Fruit fly (Drosophila melanogaster) whole organism, wandering third instar larva: ENCODE results near the gene Faf2.

ENCODE experiments used
- Abd-B ChIP-seq: fragments of >200 bp; optimal IDR thresholded peaks from 2 replicates; lab custom pipeline; 2017; ENCODE audit warnings: missing biosample characterization, missing genetic modification characterization
- CG32264 ChIP-seq: fragments of 200-800 bp; sonication (Bioruptor generic); optimal IDR thresholded peaks from 2 replicates; lab custom pipeline; 2016; ENCODE audit warnings: missing biosample characterization, missing genetic modification characterization
- CG9705 ChIP-seq: fragments of 200-800 bp; sonication (Bioruptor generic); optimal IDR thresholded peaks from 2 replicates; lab custom pipeline; 2018; ENCODE audit warnings: missing biosample characterization, mild to moderate bottlenecking, missing genetic modification characterization
- CrebA ChIP-seq: fragments of 200-800 bp; sonication (Bioruptor generic); optimal IDR thresholded peaks from 2 replicates; lab custom pipeline; 2016; ENCODE audit warnings: missing biosample characterization, mild to moderate bottlenecking, missing genetic modification characterization, borderline replicate concordance
- Dfd ChIP-seq: fragments of >200 bp; optimal IDR thresholded peaks from 2 replicates; lab custom pipeline; 2017; ENCODE audit warnings: missing biosample characterization, missing genetic modification characterization
- Dif ChIP-seq: fragments of 200-275, 200-300 bp; sonication (Bioruptor generic); optimal IDR thresholded peaks from 2 replicates; lab custom pipeline; 2018; ENCODE audit warnings: missing biosample characterization, missing genetic modification characterization; ENCODE audit not compliant: partially characterized antibody
- GATAd ChIP-seq: sonication (Bioruptor generic); optimal IDR thresholded peaks from 2 replicates; lab custom pipeline; 2016; ENCODE audit warnings: missing biosample characterization, missing genetic modification characterization
- HLH106 ChIP-seq: fragments of 200-800 bp; optimal IDR thresholded peaks from 3 replicates; lab custom pipeline; 2019; ENCODE audit warnings: missing biosample characterization, mild to moderate bottlenecking, missing genetic modification characterization, moderate library complexity
- Hnf4 ChIP-seq: fragments of 200-800 bp; sonication (Bioruptor generic); optimal IDR thresholded peaks from 2 replicates; lab custom pipeline; 2016; ENCODE audit warnings: missing biosample characterization, mild to moderate bottlenecking, missing genetic modification characterization
- Hr78 ChIP-seq: fragments of >200 bp; optimal IDR thresholded peaks from 2 replicates; lab custom pipeline; 2017; ENCODE audit warnings: missing biosample characterization, missing genetic modification characterization
- Hr83 ChIP-seq: fragments of 200-300 bp; sonication (Bioruptor generic); optimal IDR thresholded peaks from 2 replicates; lab custom pipeline; 2016; ENCODE audit warnings: missing biosample characterization, mild to moderate bottlenecking, missing genetic modification characterization, moderate library complexity; ENCODE audit not compliant: poor library complexity, severe bottlenecking
- Jra ChIP-seq: sonication (Bioruptor generic); optimal IDR thresholded peaks from 2 replicates; lab custom pipeline; 2016; ENCODE audit warnings: missing biosample characterization, missing genetic modification characterization
- Mio ChIP-seq: sonication (Bioruptor generic); optimal IDR thresholded peaks from 2 replicates; lab custom pipeline; 2016; ENCODE audit warnings: missing biosample characterization, missing genetic modification characterization
- Myc ChIP-seq: fragments of >200 bp; optimal IDR thresholded peaks from 2 replicates; lab custom pipeline; 2017
- N ChIP-seq: fragments of >200 bp; optimal IDR thresholded peaks from 2 replicates; lab custom pipeline; 2018; ENCODE audit warnings: missing biosample characterization, missing external identifiers, missing genetic modification characterization
- OdsH ChIP-seq: fragments of 200-800 bp; sonication (Bioruptor generic); optimal IDR thresholded peaks from 2 replicates; lab custom pipeline; 2016; ENCODE audit warnings: missing biosample characterization, mild to moderate bottlenecking, missing genetic modification characterization
- Rel ChIP-seq, 2 experiments: fragments of 200-800 bp; sonication (Bioruptor generic) in 1 of 2; optimal IDR thresholded peaks; 2 replicates in 1 of 2; 3 replicates in 1 of 2; lab custom pipeline; 2016 to 2019; ENCODE audit warnings: mild to moderate bottlenecking in 2 of 2, missing biosample characterization in 2 of 2, missing genetic modification characterization in 2 of 2, moderate library complexity in 1 of 2
- Sp1 ChIP-seq: fragments of 200-800 bp; sonication (Bioruptor generic); optimal IDR thresholded peaks from 3 replicates; lab custom pipeline; 2019; ENCODE audit warnings: missing biosample characterization, mild to moderate bottlenecking, missing genetic modification characterization, moderate library complexity
- Vsx2 ChIP-seq: fragments of 200-300, 225-300 bp; sonication (Bioruptor generic); optimal IDR thresholded peaks from 2 replicates; lab custom pipeline; 2018; ENCODE audit warnings: missing biosample characterization, missing genetic modification characterization; ENCODE audit not compliant: partially characterized antibody
- br ChIP-seq: fragments of 200-800 bp; sonication (Bioruptor generic); optimal IDR thresholded peaks from 2 replicates; lab custom pipeline; 2016; ENCODE audit warnings: missing biosample characterization, missing genetic modification characterization
- brk ChIP-seq: fragments of 200-800 bp; sonication (Bioruptor generic); optimal IDR thresholded peaks from 2 replicates; lab custom pipeline; 2016; ENCODE audit warnings: missing biosample characterization, mild to moderate bottlenecking, missing genetic modification characterization
- dl ChIP-seq, 2 experiments: fragments of 175-275, 200-275 bp in 1 of 2; fragments of 200-275 bp in 1 of 2; sonication (Bioruptor generic); optimal IDR thresholded peaks; lab custom pipeline; 2018; ENCODE audit warnings: mild to moderate bottlenecking in 2 of 2, missing biosample characterization in 2 of 2, missing genetic modification characterization in 2 of 2, moderate library complexity in 2 of 2; ENCODE audit not compliant: partially characterized antibody in 2 of 2, insufficient read depth in 1 of 2
- dmrt93B ChIP-seq: fragments of 200-800 bp; sonication (Bioruptor generic); optimal IDR thresholded peaks from 2 replicates; lab custom pipeline; 2018; ENCODE audit warnings: missing biosample characterization, mild to moderate bottlenecking, missing genetic modification characterization
- dsf ChIP-seq: sonication (Bioruptor generic); optimal IDR thresholded peaks from 2 replicates; lab custom pipeline; 2016; ENCODE audit warnings: missing biosample characterization, missing genetic modification characterization, borderline replicate concordance
- ey ChIP-seq: fragments of 200-800 bp; sonication (Bioruptor generic); optimal IDR thresholded peaks from 2 replicates; lab custom pipeline; 2016; ENCODE audit warnings: missing biosample characterization, missing genetic modification characterization
- foxo ChIP-seq, 2 experiments: fragments of 200-800 bp; sonication (Bioruptor generic); optimal IDR thresholded peaks; 2 replicates in 1 of 2; 3 replicates in 1 of 2; lab custom pipeline; 2016 to 2017; ENCODE audit warnings: missing biosample characterization in 2 of 2, missing genetic modification characterization in 2 of 2
- fru ChIP-seq: fragments of 200-800 bp; sonication (Bioruptor generic); optimal IDR thresholded peaks from 3 replicates; lab custom pipeline; 2016; ENCODE audit warnings: missing biosample characterization, mild to moderate bottlenecking, missing genetic modification characterization
- h ChIP-seq: fragments of 200-800 bp; sonication (Bioruptor generic); optimal IDR thresholded peaks from 3 replicates; lab custom pipeline; 2016; ENCODE audit warnings: missing biosample characterization, mild to moderate bottlenecking, missing genetic modification characterization
- jim ChIP-seq: fragments of 175-275, 200-325 bp; sonication (Bioruptor generic); optimal IDR thresholded peaks from 2 replicates; lab custom pipeline; 2016; ENCODE audit warnings: missing biosample characterization, mild to moderate bottlenecking, missing genetic modification characterization
- lola ChIP-seq: fragments of >200 bp; optimal IDR thresholded peaks from 2 replicates; lab custom pipeline; 2017; ENCODE audit warnings: missing biosample characterization, missing genetic modification characterization
- pan ChIP-seq: fragments of >200 bp; optimal IDR thresholded peaks from 2 replicates; lab custom pipeline; 2017
- psq ChIP-seq: fragments of 200-800 bp; sonication (Bioruptor generic); optimal IDR thresholded peaks from 3 replicates; lab custom pipeline; 2017; ENCODE audit warnings: missing biosample characterization, mild to moderate bottlenecking, missing genetic modification characterization, moderate library complexity
- rgr ChIP-seq: fragments of 200-800 bp; sonication (Bioruptor generic); optimal IDR thresholded peaks from 3 replicates; lab custom pipeline; 2016; ENCODE audit warnings: missing biosample characterization, mild to moderate bottlenecking, missing genetic modification characterization
- sage ChIP-seq: fragments of 200-800 bp; sonication (Bioruptor generic); optimal IDR thresholded peaks from 2 replicates; lab custom pipeline; 2016; ENCODE audit warnings: missing biosample characterization, mild to moderate bottlenecking, missing genetic modification characterization
- sv ChIP-seq: fragments of 200-800 bp; sonication (Bioruptor generic); optimal IDR thresholded peaks from 3 replicates; lab custom pipeline; 2016; ENCODE audit warnings: missing biosample characterization, missing genetic modification characterization
- tai ChIP-seq: sonication (Bioruptor generic); optimal IDR thresholded peaks from 2 replicates; lab custom pipeline; 2016; ENCODE audit warnings: missing biosample characterization, missing genetic modification characterization
- usp ChIP-seq: fragments of >200 bp; optimal IDR thresholded peaks from 2 replicates; lab custom pipeline; 2017; ENCODE audit warnings: missing biosample characterization, missing genetic modification characterization
- woc ChIP-seq: sonication (Bioruptor generic); optimal IDR thresholded peaks from 2 replicates; lab custom pipeline; 2016; ENCODE audit warnings: missing biosample characterization, mild to moderate bottlenecking, missing genetic modification characterization

Faf2 gene

DNA sequence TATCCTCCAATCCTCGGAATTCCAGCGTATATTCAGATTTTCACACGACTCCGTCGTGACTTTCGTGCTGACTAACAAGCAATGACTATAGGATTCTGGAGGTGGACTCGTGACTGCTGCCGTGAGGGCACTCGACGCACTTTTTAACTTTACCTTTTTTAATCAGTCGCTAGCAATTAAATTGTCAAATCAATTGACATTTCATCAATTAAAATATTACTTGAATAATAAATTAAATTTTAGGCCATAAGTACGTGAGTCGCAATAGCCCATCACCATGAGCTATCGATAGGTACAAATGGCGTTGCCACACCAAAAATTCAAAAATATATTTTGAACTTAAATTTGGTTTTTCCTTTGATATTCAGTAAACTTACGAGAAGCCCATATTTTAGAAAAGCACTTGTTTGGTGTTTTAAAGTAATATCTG is 2.9 kb downstream of the Faf2 start, which contains the start of gene Jwa:
Gene Jwa, minus strand, starts transcription at position 87 of the 430 bp plus-strand sequence.
- no peak for TF ChIP-seq GATAd
- TF ChIP-seq Abd-B (GFP tag; lab: Kevin White, UChicago): no peak
- TF ChIP-seq Hr83 (GFP tag; lab: Kevin White, UChicago): peak; percentile 37
- no peak for TF ChIP-seq lola (GFP tag; lab: Kevin White, UChicago)
- no peak for TF ChIP-seq dl (GFP tag; optimal IDR thresholded peaks at IDR 0.05; lab: Kevin White, UChicago; ENCODE audit: insufficient read depth in 1 of 2, partially characterized antibody in 2 of 2)
- no peak for TF ChIP-seq Rel (GFP tag; optimal IDR thresholded peaks at IDR 0.05; lab: Kevin White, UChicago)
- peak; percentile 70 for TF ChIP-seq Rel (tag; optimal IDR thresholded peaks at IDR 0.05; lab: Kevin White, UChicago)
- TF ChIP-seq rgr: peak; percentile 98
- peak; percentile 88 for TF ChIP-seq woc
- TF ChIP-seq tai (GFP tag; lab: Kevin White, UChicago): no peak
- peak; percentile 65 for TF ChIP-seq CG32264 (GFP tag; lab: Kevin White, UChicago)
- TF ChIP-seq usp (GFP tag; lab: Kevin White, UChicago): no peak
- peak; percentile 92 for TF ChIP-seq fru (GFP tag; lab: Kevin White, UChicago)
- TF ChIP-seq Dfd (GFP tag; lab: Kevin White, UChicago): no peak
- TF ChIP-seq br (GFP tag; lab: Kevin White, UChicago): peak; percentile 96
- TF ChIP-seq Mio: peak; percentile 78
- no peak for TF ChIP-seq Dif (GFP tag; lab: Kevin White, UChicago)
- peak; percentile 84 for TF ChIP-seq HLH106 (tag; lab: Kevin White, UChicago)
- peak; percentile 89 for TF ChIP-seq sv (GFP tag; lab: Kevin White, UChicago)
- TF ChIP-seq psq (GFP tag; lab: Kevin White, UChicago): peak; percentile 88
- peak; percentile 27 for TF ChIP-seq jim (GFP tag; lab: Kevin White, UChicago)
- TF ChIP-seq dsf: peak; percentile 94
- TF ChIP-seq Hnf4 (GFP tag; lab: Kevin White, UChicago): peak; percentile 98
- TF ChIP-seq Vsx2 (GFP tag; lab: Kevin White, UChicago): no peak
- peak; percentile 68 for TF ChIP-seq dmrt93B (GFP tag; lab: Kevin White, UChicago)
- TF ChIP-seq Myc (lab: Kevin White, UChicago): no peak
- peak; percentile 85 to 98 for TF ChIP-seq foxo (GFP tag; optimal IDR thresholded peaks at IDR 0.05; lab: Kevin White, UChicago)
- no peak for TF ChIP-seq CrebA (GFP tag; lab: Kevin White, UChicago)
- no peak for TF ChIP-seq brk (GFP tag; lab: Kevin White, UChicago)
- peak; percentile 91 for TF ChIP-seq ey (GFP tag; lab: Kevin White, UChicago)
- TF ChIP-seq Sp1 (GFP tag; lab: Kevin White, UChicago): peak; percentile 93
- peak; percentile 90 for TF ChIP-seq h
- TF ChIP-seq Hr78: no peak
- TF ChIP-seq sage (GFP tag; lab: Kevin White, UChicago): peak; percentile 57
- TF ChIP-seq OdsH (GFP tag; lab: Kevin White, UChicago): peak; percentile 90
- TF ChIP-seq Jra (GFP tag; lab: Kevin White, UChicago): peak; percentile 97
- no peak for TF ChIP-seq pan (lab: Kevin White, UChicago)
- no peak for TF ChIP-seq N (GFP tag; lab: Kevin White, UChicago)
- peak; percentile 74 for TF ChIP-seq CG9705 (GFP tag; lab: Kevin White, UChicago)

DNA sequence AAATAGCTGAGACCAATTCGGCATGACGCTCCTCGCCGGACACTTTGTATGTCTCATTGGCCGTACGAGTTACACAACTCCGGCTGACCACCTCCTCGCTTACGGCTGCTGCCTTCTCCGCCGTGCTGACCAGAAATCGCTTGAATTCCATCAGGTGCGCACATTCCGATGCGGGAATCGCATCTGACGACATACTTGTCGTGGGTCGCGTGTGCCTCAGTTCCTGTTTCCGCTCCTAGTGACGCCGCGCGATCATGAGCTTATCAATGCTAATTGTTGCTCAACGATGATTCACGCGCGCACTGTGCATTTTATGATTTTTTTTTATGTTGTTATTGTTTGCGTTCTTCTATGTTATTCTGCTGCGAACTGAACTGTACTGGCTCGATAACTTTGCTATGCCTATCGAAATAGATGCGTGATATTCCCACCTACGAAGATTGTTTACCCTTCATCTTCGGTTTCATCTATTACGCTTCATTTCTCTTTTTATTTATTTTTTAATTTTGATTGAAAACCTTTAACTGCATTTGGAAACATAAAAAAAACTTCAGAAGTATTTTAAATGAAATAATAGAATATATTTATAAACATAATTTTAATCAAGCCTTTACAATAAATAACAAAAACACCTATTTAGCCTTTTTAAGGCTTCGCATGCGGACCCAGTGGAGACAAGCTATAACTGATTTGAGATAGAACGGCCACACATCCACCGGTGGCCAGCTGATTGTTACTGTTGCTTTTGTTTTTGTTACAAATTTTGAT is 5.6 kb downstream of the Faf2 start, which contains the start of the genes CG10376 and CG10343:
Gene CG10376, minus strand, starts transcription at position 385 of the 768 bp plus-strand sequence.
Gene CG10343, plus strand, starts transcription at position 753 of the 768 bp plus-strand sequence.
- peak; percentile 71 for TF ChIP-seq OdsH (GFP tag; lab: Kevin White, UChicago)
- no peak for TF ChIP-seq Jra (GFP tag; lab: Kevin White, UChicago)
- no peak for TF ChIP-seq Hr83 (GFP tag; lab: Kevin White, UChicago)
- TF ChIP-seq h: peak; percentile 68
- no peak for TF ChIP-seq dl (GFP tag; optimal IDR thresholded peaks at IDR 0.05; lab: Kevin White, UChicago; ENCODE audit: insufficient read depth in 1 of 2, partially characterized antibody in 2 of 2)
- no peak for TF ChIP-seq sage (GFP tag; lab: Kevin White, UChicago)
- TF ChIP-seq Dfd (GFP tag; lab: Kevin White, UChicago): no peak
- TF ChIP-seq usp (GFP tag; lab: Kevin White, UChicago): no peak
- TF ChIP-seq Sp1 (GFP tag; lab: Kevin White, UChicago): peak; percentile 87
- peak; percentile 57 for TF ChIP-seq Hnf4 (GFP tag; lab: Kevin White, UChicago)
- TF ChIP-seq rgr: peak; percentile 77
- TF ChIP-seq CG32264 (GFP tag; lab: Kevin White, UChicago): no peak
- peak; percentile 90 for TF ChIP-seq Hr78
- no peak for TF ChIP-seq Rel (GFP tag; optimal IDR thresholded peaks at IDR 0.05; lab: Kevin White, UChicago)
- peak; percentile 62 for TF ChIP-seq Rel (tag; optimal IDR thresholded peaks at IDR 0.05; lab: Kevin White, UChicago)
- peak; percentile 92 for TF ChIP-seq HLH106 (tag; lab: Kevin White, UChicago)
- peak; percentile 76 for TF ChIP-seq woc
- peak; percentile 98 for TF ChIP-seq N (GFP tag; lab: Kevin White, UChicago)
- peak; percentile 56 for TF ChIP-seq ey (GFP tag; lab: Kevin White, UChicago)
- no peak for TF ChIP-seq tai (GFP tag; lab: Kevin White, UChicago)
- TF ChIP-seq psq (GFP tag; lab: Kevin White, UChicago): peak; percentile 85
- TF ChIP-seq jim (GFP tag; lab: Kevin White, UChicago): no peak
- TF ChIP-seq br (GFP tag; lab: Kevin White, UChicago): no peak
- peak; percentile 70 for TF ChIP-seq fru (GFP tag; lab: Kevin White, UChicago)
- TF ChIP-seq sv (GFP tag; lab: Kevin White, UChicago): peak; percentile 34
- TF ChIP-seq CG9705 (GFP tag; lab: Kevin White, UChicago): peak; percentile 79
- peak; percentile 9 for TF ChIP-seq Myc (lab: Kevin White, UChicago)
- no peak for TF ChIP-seq Abd-B (GFP tag; lab: Kevin White, UChicago)
- TF ChIP-seq dmrt93B (GFP tag; lab: Kevin White, UChicago): peak; percentile 83
- TF ChIP-seq lola (GFP tag; lab: Kevin White, UChicago): no peak
- no peak for TF ChIP-seq CrebA (GFP tag; lab: Kevin White, UChicago)
- TF ChIP-seq foxo (GFP tag; optimal IDR thresholded peaks at IDR 0.05; lab: Kevin White, UChicago): peak in 1 of 2 experiments; percentile 85
- TF ChIP-seq pan (lab: Kevin White, UChicago): no peak
- TF ChIP-seq Mio: no peak
- no peak for TF ChIP-seq dsf
- TF ChIP-seq brk (GFP tag; lab: Kevin White, UChicago): no peak
- TF ChIP-seq, all 38 proteins: peak for 18
